Fruit fly (Drosophila melanogaster): ENCODE data around the gene CG5199.

Gene CG5199

dm6 chr3L:20444815-20445519 lies 7.7 kb downstream of the CG5199 start (continued):
- TF ChIP-seq H15 (GFP tag; IDR thresholded peaks at IDR 0.05) (peak; percentile 93), CG31224 (GFP tag; IDR thresholded peaks at IDR 0.05) (peak; percentile 75), PHDP (tag; optimal IDR thresholded peaks at IDR 0.05) (peak; percentile 84), trh (GFP tag; optimal IDR thresholded peaks at IDR 0.05) (peak; percentile 78), danr (GFP tag; IDR thresholded peaks at IDR 0.05) (peak; percentile 66; the same call in 1 of the 2 replicates), CG15601 (tag; optimal IDR thresholded peaks at IDR 0.05) (peak; percentile 62), stc (GFP tag; IDR thresholded peaks at IDR 0.05) (peak; percentile 91), tio (GFP tag; optimal IDR thresholded peaks at IDR 0.05) (peak; percentile 79), Blimp-1 (GFP tag; optimal IDR thresholded peaks at IDR 0.05) (peak; percentile 85), CG18476 (GFP tag; optimal IDR thresholded peaks at IDR 0.05) (peak; percentile 53), p53 (GFP tag; optimal IDR thresholded peaks at IDR 0.05) (no peak), sd (tag; optimal IDR thresholded peaks at IDR 0.05) (peak; percentile 92), nerfin-2 (GFP tag; IDR thresholded peaks at IDR 0.05; ENCODE audit: partially characterized antibody) (no peak), CG6765 (GFP tag; optimal IDR thresholded peaks at IDR 0.05) (peak; percentile 65), otp (GFP tag; IDR thresholded peaks at IDR 0.05) (peak; percentile 84), MBD-R2 (GFP tag; IDR thresholded peaks at IDR 0.05) (peak; percentile 80), tgo (GFP tag; IDR thresholded peaks at IDR 0.05) (peak; percentile 91), CG4404 (GFP tag; IDR thresholded peaks at IDR 0.05) (peak; percentile 82), ac (GFP tag; optimal IDR thresholded peaks at IDR 0.05) (no peak), tx (GFP tag; optimal IDR thresholded peaks at IDR 0.05) (peak; percentile 10), tap (tag; optimal IDR thresholded peaks at IDR 0.05) (peak; percentile 84), pros (GFP tag; optimal IDR thresholded peaks at IDR 0.05) (no peak), ssp (GFP tag; IDR thresholded peaks at IDR 0.05) (peak; percentile 81), Lim3 (GFP tag; IDR thresholded peaks at IDR 0.05) (peak; percentile 65; the same call in 1 of the 2 replicates), ase (GFP tag; IDR thresholded peaks at IDR 0.05) (peak; percentile 94), CG8281 (tag; optimal IDR thresholded peaks at IDR 0.05) (peak; percentile 57), CG10321 (GFP tag; IDR thresholded peaks at IDR 0.05) (peak; percentile 24; the same call in 1 of the 2 replicates), dati (GFP tag; IDR thresholded peaks at IDR 0.05) (peak; percentile 74; the same call in 1 of the 2 replicates), ATbp (GFP tag; optimal IDR thresholded peaks at IDR 0.05) (peak; percentile 83), kah (GFP tag; optimal IDR thresholded peaks at IDR 0.05) (peak; percentile 58), CG18619 (GFP tag; optimal IDR thresholded peaks at IDR 0.05) (peak; percentile 78), HLH4C (GFP tag; IDR thresholded peaks at IDR 0.05; ENCODE audit: partially characterized antibody) (peak; percentile 45; the same call in 1 of the 3 replicates), HmgZ (tag; optimal IDR thresholded peaks at IDR 0.05) (peak; percentile 74), CG15073 (GFP tag; optimal IDR thresholded peaks at IDR 0.05) (peak; percentile 3), wek (GFP tag; optimal IDR thresholded peaks at IDR 0.05) (peak; percentile 49), fd64A (GFP tag; optimal IDR thresholded peaks at IDR 0.05) (peak; percentile 68), Med (GFP tag) (peak; percentile 86), Dfd (GFP tag; optimal IDR thresholded peaks at IDR 0.05) (no peak), ken (GFP tag; IDR thresholded peaks at IDR 0.05) (peak; percentile 89), CG11696 (GFP tag; IDR thresholded peaks at IDR 0.05) (peak; percentile 80), abd-A (tag; optimal IDR thresholded peaks at IDR 0.05) (no peak), gcm2 (GFP tag; optimal IDR thresholded peaks at IDR 0.05) (peak; percentile 33), unpg (GFP tag; optimal IDR thresholded peaks at IDR 0.05) (peak; percentile 93), al (GFP tag; IDR thresholded peaks at IDR 0.05) (peak; percentile 84), CG14441 (GFP tag; IDR thresholded peaks at IDR 0.05) (peak; percentile 94), ash1 (GFP tag; optimal IDR thresholded peaks at IDR 0.05) (no peak), lbe (GFP tag; optimal IDR thresholded peaks at IDR 0.05) (peak; percentile 91), hth (optimal IDR thresholded peaks at IDR 0.05) (no peak), CG18011 (GFP tag; optimal IDR thresholded peaks at IDR 0.05) (peak; percentile 60), jigr1 (GFP tag; IDR thresholded peaks at IDR 0.05) (peak; percentile 72; the same call in 1 of the 3 replicates)
